Worm (Caenorhabditis elegans) whole organism, late embryonic: Measurements from ENCODE around the gene F49H6.17.

ENCODE experiments used
- C08G9.2 ChIP-seq: sonication (generic microtip); optimal IDR thresholded peaks from 2 replicates; lab custom pipeline; 2016; ENCODE audit warnings: mild to moderate bottlenecking, missing genetic modification characterization, moderate library complexity, missing compliant biosample characterization
- C38D4.7 ChIP-seq: fragments of 200-800 bp; sonication (Bioruptor generic); optimal IDR thresholded peaks from 2 replicates; lab custom pipeline; 2018; ENCODE audit warnings: mild to moderate bottlenecking, missing genetic modification characterization, moderate library complexity, missing compliant biosample characterization
- ceh-14 ChIP-seq: sonication (generic microtip); optimal IDR thresholded peaks from 2 replicates; lab custom pipeline; 2016; ENCODE audit warnings: missing genotype, missing genetic modification characterization, missing compliant biosample characterization
- ceh-24 ChIP-seq: sonication (generic microtip); optimal IDR thresholded peaks from 2 replicates; lab custom pipeline; 2016; ENCODE audit warnings: mild to moderate bottlenecking, missing genetic modification characterization, missing compliant biosample characterization
- ceh-34 ChIP-seq: sonication (generic microtip); optimal IDR thresholded peaks from 2 replicates; lab custom pipeline; 2016; ENCODE audit warnings: mild to moderate bottlenecking, missing genetic modification characterization, missing compliant biosample characterization
- che-1 ChIP-seq: sonication (generic microtip); optimal IDR thresholded peaks from 2 replicates; lab custom pipeline; 2016; ENCODE audit warnings: mild to moderate bottlenecking, missing genetic modification characterization, missing compliant biosample characterization
- dmd-4 ChIP-seq: sonication (generic microtip); optimal IDR thresholded peaks from 2 replicates; lab custom pipeline; 2016; ENCODE audit warnings: borderline replicate concordance, missing genetic modification characterization, missing compliant biosample characterization
- fkh-10 ChIP-seq: fragments of 150-350 bp; optimal IDR thresholded peaks from 2 replicates; lab custom pipeline; 2014; ENCODE audit warnings: missing biosample characterization, missing genetic modification reagents, missing genetic modification characterization
- gmeb-2 ChIP-seq: sonication (generic microtip); optimal IDR thresholded peaks from 2 replicates; lab custom pipeline; 2016; ENCODE audit warnings: missing genetic modification characterization, inconsistent platforms, missing compliant biosample characterization
- pha-2 ChIP-seq: sonication (generic microtip); optimal IDR thresholded peaks from 2 replicates; lab custom pipeline; 2017; ENCODE audit warnings: mild to moderate bottlenecking, missing genetic modification characterization, missing compliant biosample characterization
- pha-4 ChIP-seq: fragments of 150-350 bp; optimal IDR thresholded peaks from 2 replicates; lab custom pipeline; 2018; ENCODE audit warnings: missing biosample characterization, missing genetic modification reagents, missing genetic modification characterization
- ttx-3 ChIP-seq: sonication (generic microtip); optimal IDR thresholded peaks from 2 replicates; lab custom pipeline; 2016; ENCODE audit warnings: missing genetic modification reagents, missing genetic modification characterization, missing compliant biosample characterization

ce11 chrV:17022613-17023322 is 3.0 kb downstream of the F49H6.17 start, which contains the start of the genes F49H6.8 and F49H6.5:
- TF ChIP-seq ceh-14 (tag; lab: Kevin White, UChicago), result no peak
- TF ChIP-seq ttx-3 (tag; lab: Kevin White, UChicago), result no peak
- TF ChIP-seq pha-2, result no peak
- TF ChIP-seq gmeb-2 (tag; lab: Kevin White, UChicago), result no peak
- TF ChIP-seq ceh-24 (tag; lab: Kevin White, UChicago), result no peak
- no peak for TF ChIP-seq che-1 (tag; lab: Kevin White, UChicago)
- no peak for TF ChIP-seq C38D4.7 (GFP tag; lab: Kevin White, UChicago)
- TF ChIP-seq fkh-10, result no peak
- no peak for TF ChIP-seq ceh-34 (tag; lab: Kevin White, UChicago)
- TF ChIP-seq pha-4 (tag; lab: Kevin White, UChicago), result no peak
- TF ChIP-seq dmd-4 (tag; lab: Kevin White, UChicago), result no peak
- no peak for TF ChIP-seq C08G9.2 (tag; lab: Kevin White, UChicago)
